Worm (Caenorhabditis elegans): ENCODE data around the gene exl-1.

ce11 chrII:14408312-14408711 lies 5.0 kb downstream of the exl-1 start, which contains the start of gene F26H11.4:
- TF ChIP-seq nfya-1 (tag; optimal IDR thresholded peaks at IDR 0.05; ENCODE audit: insufficient read depth) = no peak
- no peak for TF ChIP-seq ama-1 (optimal IDR thresholded peaks at IDR 0.05)
- TF ChIP-seq pqm-1 (tag; optimal IDR thresholded peaks at IDR 0.05) = no peak
- no peak for TF ChIP-seq daf-12 (tag; optimal IDR thresholded peaks at IDR 0.05)
- no peak for TF ChIP-seq R02D3.7 (tag; optimal IDR thresholded peaks at IDR 0.05)
- no peak for TF ChIP-seq pha-4 (tag; optimal IDR thresholded peaks at IDR 0.05)
- TF ChIP-seq fkh-10 (GFP tag; optimal IDR thresholded peaks at IDR 0.05) = no peak
- no peak for TF ChIP-seq lin-39 (tag; optimal IDR thresholded peaks at IDR 0.05)
- TF ChIP-seq nhr-76 (tag; optimal IDR thresholded peaks at IDR 0.05) = no peak
- no peak for TF ChIP-seq unc-62 (GFP tag; optimal IDR thresholded peaks at IDR 0.05)
